Fruit fly (Drosophila melanogaster): ENCODE data around the gene CG14860.

Gene CG14860

dm6 chr3R:14873345-14873744 is 21.2 kb upstream of the CG14860 start (continued):
- TF ChIP-seq Chrac-16 (GFP tag; optimal IDR thresholded peaks at IDR 0.05) = no peak
- no peak for TF ChIP-seq NC2β (GFP tag; optimal IDR thresholded peaks at IDR 0.05)
- TF ChIP-seq H2.0 (GFP tag; IDR thresholded peaks at IDR 0.05) = no peak
- no peak for TF ChIP-seq CG42726 (GFP tag; IDR thresholded peaks at IDR 0.05; ENCODE audit: partially characterized antibody)
- TF ChIP-seq insv (GFP tag; optimal IDR thresholded peaks at IDR 0.05) = no peak
- peak; percentile 9 for TF ChIP-seq CG18599 (GFP tag; optimal IDR thresholded peaks at IDR 0.05)
- TF ChIP-seq gro (GFP tag; optimal IDR thresholded peaks at IDR 0.05) = no peak
- no peak for TF ChIP-seq ewg (GFP tag; optimal IDR thresholded peaks at IDR 0.05)
- TF ChIP-seq CG17912 (GFP tag; optimal IDR thresholded peaks at IDR 0.05) = no peak
- no peak for TF ChIP-seq CG2712 (tag; optimal IDR thresholded peaks at IDR 0.05)
- TF ChIP-seq scrt (GFP tag; optimal IDR thresholded peaks at IDR 0.05) = peak; percentile 100
- TF ChIP-seq Deaf1 (tag; optimal IDR thresholded peaks at IDR 0.05) = peak; percentile 96
- TF ChIP-seq CG31224 (GFP tag; IDR thresholded peaks at IDR 0.05) = no peak
- TF ChIP-seq Bdp1 (GFP tag; optimal IDR thresholded peaks at IDR 0.05) = no peak
- no peak for TF ChIP-seq YL-1 (GFP tag; optimal IDR thresholded peaks at IDR 0.05)
- no peak for TF ChIP-seq Sox100B (GFP tag; optimal IDR thresholded peaks at IDR 0.05)
- no peak for TF ChIP-seq NK7.1 (GFP tag; optimal IDR thresholded peaks at IDR 0.05)
- TF ChIP-seq Ets97D (GFP tag; optimal IDR thresholded peaks at IDR 0.05) = no peak

dm6 chr3R:14875274-14875964 is 19.2 kb upstream of the CG14860 start, which contains the start of gene btsz:
Gene btsz, minus strand, starts transcription at chr3R:14875488.
- TF ChIP-seq CG17912 (GFP tag; optimal IDR thresholded peaks at IDR 0.05) = no peak
- no peak for TF ChIP-seq CG4404 (GFP tag; IDR thresholded peaks at IDR 0.05)
- no peak for TF ChIP-seq btn (GFP tag; optimal IDR thresholded peaks at IDR 0.05)
- peak; percentile 68 for TF ChIP-seq Fer1 (GFP tag; optimal IDR thresholded peaks at IDR 0.05)
- no peak for TF ChIP-seq sob (GFP tag; IDR thresholded peaks at IDR 0.05)
- no peak for TF ChIP-seq CG6175 (GFP tag; IDR thresholded peaks at IDR 0.05)
- no peak for TF ChIP-seq trh (GFP tag; optimal IDR thresholded peaks at IDR 0.05)
- no peak for TF ChIP-seq tll (GFP tag; optimal IDR thresholded peaks at IDR 0.05)
- TF ChIP-seq pan (optimal IDR thresholded peaks at IDR 0.05) = no peak
- TF ChIP-seq pan (GFP tag; optimal IDR thresholded peaks at IDR 0.05 in 1 of 2, IDR thresholded peaks at IDR 0.05 in 1 of 2) = no peak
- TF ChIP-seq dysf (GFP tag; IDR thresholded peaks at IDR 0.05) = peak; percentile 47; the same call in 2 of the 3 replicates
- TF ChIP-seq CG2116 (GFP tag; optimal IDR thresholded peaks at IDR 0.05) = peak; percentile 1
- no peak for TF ChIP-seq CG14050 (GFP tag; IDR thresholded peaks at IDR 0.05)
- no peak for TF ChIP-seq sens-2 (GFP tag; IDR thresholded peaks at IDR 0.05)
- no peak for TF ChIP-seq corto (GFP tag; optimal IDR thresholded peaks at IDR 0.05)
- no peak for TF ChIP-seq salm (tag; optimal IDR thresholded peaks at IDR 0.05)
- TF ChIP-seq Hmr (GFP tag; optimal IDR thresholded peaks at IDR 0.05) = peak; percentile 77
- TF ChIP-seq toy (GFP tag; IDR thresholded peaks at IDR 0.05) = no peak
- TF ChIP-seq hb (GFP tag; IDR thresholded peaks at IDR 0.05; ENCODE audit: partially characterized antibody) = no peak
- TF ChIP-seq ATbp (GFP tag; optimal IDR thresholded peaks at IDR 0.05) = peak; percentile 18
- no peak for TF ChIP-seq CG16863 (GFP tag; optimal IDR thresholded peaks at IDR 0.05)
- peak; percentile 69; the same call in 2 of the 3 replicates for TF ChIP-seq CG17361 (GFP tag; IDR thresholded peaks at IDR 0.05)
- TF ChIP-seq eyg (GFP tag; optimal IDR thresholded peaks at IDR 0.05) = no peak
- TF ChIP-seq CG4328 (GFP tag; optimal IDR thresholded peaks at IDR 0.05) = peak; percentile 31
- TF ChIP-seq CG14710 (tag; optimal IDR thresholded peaks at IDR 0.05) = no peak
- TF ChIP-seq CG9797 (GFP tag; optimal IDR thresholded peaks at IDR 0.05) = no peak
- peak; percentile 26 for TF ChIP-seq nmo (GFP tag; optimal IDR thresholded peaks at IDR 0.05)
- TF ChIP-seq Dp (GFP tag; optimal IDR thresholded peaks at IDR 0.05) = no peak
- TF ChIP-seq CG31224 (GFP tag; IDR thresholded peaks at IDR 0.05) = no peak
- no peak for TF ChIP-seq CG2202 (tag; optimal IDR thresholded peaks at IDR 0.05)
- no peak for TF ChIP-seq Sox100B (GFP tag; optimal IDR thresholded peaks at IDR 0.05)
- no peak for TF ChIP-seq chinmo (GFP tag; IDR thresholded peaks at IDR 0.05; ENCODE audit: partially characterized antibody)
- no peak for TF ChIP-seq CG32767 (GFP tag; IDR thresholded peaks at IDR 0.05)
- TF ChIP-seq esg (GFP tag; conservative IDR thresholded peaks at IDR 0.05) = no peak

All from whole organism, embryonic.